Fruit fly (Drosophila melanogaster) whole organism, embryonic: ENCODE results near the gene Gyc89Da.

ENCODE experiments used
- Aef1 ChIP-seq: fragments of 200-800 bp; sonication (Bioruptor generic); IDR thresholded peaks from 3 replicates; pipeline ENCODE4 v1.3.6; 2022; ENCODE audit warnings: missing biosample characterization, missing genetic modification characterization
- Asciz ChIP-seq: fragments of 200-800 bp; sonication (Bioruptor generic); optimal IDR thresholded peaks from 2 replicates; lab custom pipeline; 2017; ENCODE audit warnings: missing biosample characterization, mild to moderate bottlenecking, missing genetic modification characterization, missing genetic modification reagents
- CG10321 ChIP-seq: fragments of 200-800 bp; sonication (Bioruptor generic); IDR thresholded peaks from 2 replicates; pipeline ENCODE4 v1.3.6; 2022; ENCODE audit warnings: missing biosample characterization, missing genetic modification characterization
- CG11398 ChIP-seq: fragments of 200-800 bp; sonication (Bioruptor generic); optimal IDR thresholded peaks from 2 replicates; lab custom pipeline; 2016; ENCODE audit warnings: missing biosample characterization, missing genetic modification characterization
- CG11504 ChIP-seq: fragments of 200-800 bp; sonication (Bioruptor generic); optimal IDR thresholded peaks from 3 replicates; lab custom pipeline; 2019; ENCODE audit warnings: missing biosample characterization, mild to moderate bottlenecking, missing genetic modification characterization, moderate library complexity
- CG11723 ChIP-seq: fragments of 200-800 bp; sonication (Bioruptor generic); optimal IDR thresholded peaks from 2 replicates; lab custom pipeline; 2017; ENCODE audit warnings: missing biosample characterization, mild to moderate bottlenecking, missing genetic modification characterization
- CG12236 ChIP-seq: fragments of 200-800 bp; sonication (Bioruptor generic); optimal IDR thresholded peaks from 2 replicates; lab custom pipeline; 2016; ENCODE audit warnings: missing biosample characterization, missing genetic modification characterization
- CG14965 ChIP-seq: fragments of 200-800 bp; sonication (Bioruptor generic); optimal IDR thresholded peaks from 2 replicates; lab custom pipeline; 2016; ENCODE audit warnings: missing biosample characterization, missing genetic modification characterization, borderline replicate concordance
- CG18764 ChIP-seq: fragments of 200-800 bp; sonication (Bioruptor generic); optimal IDR thresholded peaks from 3 replicates; lab custom pipeline; 2016; ENCODE audit warnings: missing biosample characterization, missing genetic modification characterization
- CG2120 ChIP-seq: fragments of 200-800 bp; sonication (Bioruptor generic); optimal IDR thresholded peaks from 3 replicates; lab custom pipeline; 2016; ENCODE audit warnings: missing biosample characterization, missing genetic modification characterization
- CG32532 ChIP-seq: fragments of 200-800 bp; sonication (Bioruptor generic); IDR thresholded peaks from 2 replicates; pipeline ENCODE4 v1.3.6; 2022; ENCODE audit warnings: missing biosample characterization, missing genetic modification characterization
- CG33557 ChIP-seq: fragments of 200-800 bp; sonication (Bioruptor generic); optimal IDR thresholded peaks from 2 replicates; lab custom pipeline; 2019; ENCODE audit warnings: missing biosample characterization, mild to moderate bottlenecking, missing genetic modification characterization, moderate library complexity
- CG7271 ChIP-seq: fragments of 200-800 bp; sonication (Bioruptor generic); optimal IDR thresholded peaks from 2 replicates; lab custom pipeline; 2018; ENCODE audit warnings: missing biosample characterization, mild to moderate bottlenecking, missing genetic modification characterization, moderate library complexity
- CG7839 ChIP-seq: fragments of 200-800 bp; sonication (Bioruptor generic); optimal IDR thresholded peaks from 3 replicates; lab custom pipeline; 2018; ENCODE audit warnings: missing biosample characterization, mild to moderate bottlenecking, missing genetic modification characterization, moderate library complexity
- CHES-1-like ChIP-seq: fragments of 200-800 bp; sonication (Bioruptor generic); optimal IDR thresholded peaks from 2 replicates; lab custom pipeline; 2016; ENCODE audit warnings: missing biosample characterization, missing genetic modification characterization
- E2f1 ChIP-seq: fragments of 200-800 bp; sonication (Bioruptor generic); IDR thresholded peaks from 2 replicates; pipeline ENCODE4 v1.3.6; 2022; ENCODE audit warnings: missing biosample characterization, missing genetic modification characterization
- HmgZ ChIP-seq: fragments of 200-800 bp; sonication (Bioruptor generic); optimal IDR thresholded peaks from 2 replicates; lab custom pipeline; 2018; ENCODE audit warnings: missing biosample characterization, mild to moderate bottlenecking, missing genetic modification characterization
- Lhr ChIP-seq: fragments of 200-800 bp; sonication (Bioruptor generic); optimal IDR thresholded peaks from 3 replicates; lab custom pipeline; 2017; ENCODE audit warnings: mild to moderate bottlenecking, missing biosample characterization, missing genetic modification reagents, missing genetic modification characterization
- Lpt ChIP-seq: fragments of >200 bp; optimal IDR thresholded peaks from 2 replicates; lab custom pipeline; 2018; ENCODE audit warnings: missing biosample characterization, missing genetic modification characterization
- Max ChIP-seq: fragments of 200-800 bp; sonication (Bioruptor generic); optimal IDR thresholded peaks from 2 replicates; lab custom pipeline; 2016; ENCODE audit warnings: missing biosample characterization, mild to moderate bottlenecking, missing genetic modification characterization
- Med ChIP-seq: fragments of 200-800 bp; sonication (Bioruptor generic); peaks from one replicate; lab custom pipeline; 2016; ENCODE audit warnings: missing biosample characterization, missing genetic modification characterization, mild to moderate bottlenecking, inconsistent platforms, moderate library complexity
- Mes4 ChIP-seq: fragments of 200-800 bp; sonication (Bioruptor generic); optimal IDR thresholded peaks from 2 replicates; lab custom pipeline; 2016; ENCODE audit warnings: missing biosample characterization, missing genetic modification characterization
- Nf-YC ChIP-seq: fragments of 200-800 bp; optimal IDR thresholded peaks from 3 replicates; lab custom pipeline; 2019; ENCODE audit warnings: missing biosample characterization, mild to moderate bottlenecking, missing genetic modification characterization, moderate library complexity
- az2 ChIP-seq: fragments of 200-800 bp; sonication (Bioruptor generic); optimal IDR thresholded peaks from 3 replicates; lab custom pipeline; 2016; ENCODE audit warnings: missing biosample characterization, missing genetic modification characterization
- bbx ChIP-seq: fragments of 200-800 bp; sonication (Bioruptor generic); IDR thresholded peaks from 2 replicates; pipeline ENCODE4 v1.3.6; 2022; ENCODE audit warnings: missing biosample characterization, missing genetic modification characterization; ENCODE audit not compliant: partially characterized antibody
- cad ChIP-seq: fragments of >200 bp; optimal IDR thresholded peaks from 2 replicates; lab custom pipeline; 2017; ENCODE audit warnings: missing biosample characterization, missing genetic modification characterization
- cato ChIP-seq: fragments of 200-800 bp; sonication (Bioruptor generic); optimal IDR thresholded peaks from 2 replicates; lab custom pipeline; 2016; ENCODE audit warnings: missing biosample characterization, missing genetic modification characterization, borderline replicate concordance
- cg ChIP-seq: fragments of 200-800 bp; sonication (Bioruptor generic); optimal IDR thresholded peaks from 3 replicates; lab custom pipeline; 2019; ENCODE audit warnings: missing biosample characterization, mild to moderate bottlenecking, missing genetic modification characterization, moderate library complexity
- chm ChIP-seq: fragments of 200-800 bp; sonication (Bioruptor generic); IDR thresholded peaks from 2 replicates; pipeline ENCODE4 v1.3.6; 2022; ENCODE audit warnings: missing biosample characterization, missing genetic modification characterization
- crc ChIP-seq: fragments of 200-800 bp; sonication (Bioruptor generic); optimal IDR thresholded peaks from 2 replicates; lab custom pipeline; 2016; ENCODE audit warnings: missing biosample characterization, missing genetic modification characterization
- crol ChIP-seq: fragments of 200-800 bp; sonication (Bioruptor generic); IDR thresholded peaks from 2 replicates; pipeline ENCODE4 v1.3.6; 2022; ENCODE audit warnings: missing biosample characterization, missing genetic modification characterization
- eve ChIP-seq, 2 experiments: fragments of >200 bp; optimal IDR thresholded peaks; 2 replicates each; lab custom pipeline; 2017; ENCODE audit warnings: missing biosample characterization in 2 of 2, missing genetic modification characterization in 2 of 2
- ewg ChIP-seq: fragments of 200-800 bp; sonication (Bioruptor generic); optimal IDR thresholded peaks from 3 replicates; lab custom pipeline; 2017; ENCODE audit warnings: mild to moderate bottlenecking, missing biosample characterization, missing genetic modification reagents, missing genetic modification characterization
- fu2 ChIP-seq: fragments of 200-800 bp; sonication (Bioruptor generic); optimal IDR thresholded peaks from 2 replicates; lab custom pipeline; 2016; ENCODE audit warnings: missing biosample characterization, missing genetic modification characterization
- gsb ChIP-seq: fragments of 200-800 bp; sonication (Bioruptor generic); IDR thresholded peaks from 2 replicates; pipeline ENCODE4 v1.3.6; 2022; ENCODE audit warnings: missing biosample characterization, missing genetic modification characterization
- kah ChIP-seq: fragments of 200-800 bp; sonication (Bioruptor generic); optimal IDR thresholded peaks from 2 replicates; lab custom pipeline; 2018; ENCODE audit warnings: missing biosample characterization, mild to moderate bottlenecking, missing genetic modification characterization
- kay ChIP-seq: fragments of 200-800 bp; sonication (Bioruptor generic); optimal IDR thresholded peaks from 2 replicates; lab custom pipeline; 2016; ENCODE audit warnings: missing biosample characterization, missing genetic modification characterization
- knrl ChIP-seq: fragments of 200-800 bp; sonication (Bioruptor generic); IDR thresholded peaks from 3 replicates; pipeline ENCODE4 v1.3.6; 2022; ENCODE audit warnings: missing biosample characterization, missing genetic modification characterization; ENCODE audit not compliant: partially characterized antibody
- lab ChIP-seq: fragments of 200-800 bp; sonication (Bioruptor generic); optimal IDR thresholded peaks from 3 replicates; lab custom pipeline; 2017; ENCODE audit warnings: missing biosample characterization, missing genetic modification characterization, mild to moderate bottlenecking, moderate library complexity, missing genetic modification reagents
- lov ChIP-seq, 2 experiments: fragments of 200-800 bp in 1 of 2; fragments of >200 bp in 1 of 2; sonication (Bioruptor generic) in 1 of 2; IDR thresholded peaks in 1 of 2; optimal IDR thresholded peaks in 1 of 2; 2 replicates in 1 of 2; 3 replicates in 1 of 2; pipeline versions ENCODE4 v1.3.6 to Lab custom; 2017 to 2022; ENCODE audit warnings: missing biosample characterization in 1 of 2, missing genetic modification characterization in 1 of 2
- nmo ChIP-seq: fragments of 200-800 bp; sonication (Bioruptor generic); optimal IDR thresholded peaks from 2 replicates; lab custom pipeline; 2018; ENCODE audit warnings: missing biosample characterization, mild to moderate bottlenecking, missing genetic modification characterization, moderate library complexity
- pfk ChIP-seq: fragments of 200-800 bp; sonication (Bioruptor generic); optimal IDR thresholded peaks from 2 replicates; lab custom pipeline; 2018; ENCODE audit warnings: missing biosample characterization, mild to moderate bottlenecking, missing genetic modification characterization, moderate library complexity
- pzg ChIP-seq: fragments of 200-800 bp; sonication (Bioruptor generic); optimal IDR thresholded peaks from 3 replicates; lab custom pipeline; 2018; ENCODE audit warnings: missing biosample characterization, mild to moderate bottlenecking, missing genetic modification characterization, moderate library complexity
- row ChIP-seq: fragments of 200-800 bp; sonication (Bioruptor generic); IDR thresholded peaks from 3 replicates; pipeline ENCODE4 v1.3.6; 2022; ENCODE audit warnings: missing biosample characterization, missing genetic modification characterization
- run ChIP-seq: fragments of 200-800 bp; sonication (Bioruptor generic); optimal IDR thresholded peaks from 3 replicates; lab custom pipeline; 2018; ENCODE audit warnings: missing biosample characterization, mild to moderate bottlenecking, missing genetic modification characterization
- schlank ChIP-seq: fragments of 200-800 bp; sonication (Bioruptor generic); optimal IDR thresholded peaks from 2 replicates; lab custom pipeline; 2018; ENCODE audit warnings: missing biosample characterization, mild to moderate bottlenecking, missing genetic modification characterization
- sens ChIP-seq: fragments of 200-800 bp; sonication (Bioruptor generic); peaks from one replicate; lab custom pipeline; 2016; ENCODE audit warnings: missing biosample characterization, missing genetic modification characterization
- slp2 ChIP-seq: fragments of 200-800 bp; sonication (Bioruptor generic); optimal IDR thresholded peaks from 2 replicates; lab custom pipeline; 2016; ENCODE audit warnings: missing biosample characterization, missing genetic modification characterization
- ssp ChIP-seq: fragments of 200-800 bp; sonication (Bioruptor generic); IDR thresholded peaks from 2 replicates; pipeline ENCODE4 v1.3.6; 2022; ENCODE audit warnings: missing biosample characterization, missing genetic modification characterization
- stc ChIP-seq: fragments of 200-800 bp; sonication (Bioruptor generic); IDR thresholded peaks from 2 replicates; pipeline ENCODE4 v1.3.6; 2022; ENCODE audit warnings: missing biosample characterization, missing genetic modification characterization
- zen2 ChIP-seq: fragments of 200-800 bp; sonication (Bioruptor generic); IDR thresholded peaks from 3 replicates; pipeline ENCODE4 v1.3.6; 2022; ENCODE audit warnings: missing biosample characterization, missing genetic modification characterization; ENCODE audit not compliant: partially characterized antibody

The Gyc89Da gene

DNA sequence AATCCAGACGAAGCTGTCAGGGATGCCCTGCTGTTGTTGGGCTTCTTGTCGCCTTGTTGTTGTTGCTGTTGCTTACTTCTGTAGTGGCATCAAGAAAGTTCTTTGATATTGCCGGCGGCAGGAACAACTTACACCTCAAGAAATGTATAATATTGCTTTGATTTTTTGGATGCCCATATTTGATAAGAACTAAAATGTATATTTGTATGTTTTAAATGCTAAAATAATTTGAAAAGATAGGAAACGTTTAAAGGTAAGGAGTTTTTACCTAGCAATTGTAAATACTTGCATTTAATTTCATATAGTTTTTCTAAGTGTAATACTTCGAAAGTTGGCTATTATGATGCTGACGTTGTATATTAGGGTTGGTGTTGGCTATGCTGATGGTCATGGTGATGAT lies 37.7 kb downstream of the Gyc89Da start (continued):
- TF ChIP-seq ewg (GFP tag; lab: Kevin White, UChicago) (no peak), pfk (no peak), cad (GFP tag; lab: Kevin White, UChicago) (no peak), lab (GFP tag; lab: Kevin White, UChicago) (peak; percentile 56), row (GFP tag; lab: Robert Waterston, UW) (peak; percentile 54; the same call in 2 of the 3 replicates), gsb (GFP tag; lab: Robert Waterston, UW) (no peak), eve (GFP tag; optimal IDR thresholded peaks at IDR 0.05; lab: Kevin White, UChicago) (peak in 1 of 2 experiments; percentile 67), CHES-1-like (GFP tag; lab: Kevin White, UChicago) (no peak), run (no peak), Asciz (GFP tag; lab: Kevin White, UChicago) (peak; percentile 24), Aef1 (no peak), kay (GFP tag; lab: Kevin White, UChicago) (no peak), chm (no peak), ssp (GFP tag; lab: Robert Waterston, UW) (no peak), bbx (GFP tag; lab: Robert Waterston, UW) (no peak), zen2 (GFP tag; lab: Robert Waterston, UW) (no peak), CG11504 (tag; lab: Kevin White, UChicago) (peak; percentile 75), Nf-YC (tag; lab: Kevin White, UChicago) (no peak), CG2120 (peak; percentile 20), Lhr (GFP tag; lab: Kevin White, UChicago) (no peak), Med (GFP tag; lab: Kevin White, UChicago) (peak; percentile 54), az2 (GFP tag; lab: Kevin White, UChicago) (no peak), Max (GFP tag; lab: Kevin White, UChicago) (no peak), HmgZ (tag; lab: Kevin White, UChicago) (no peak), knrl (GFP tag; lab: Robert Waterston, UW) (no peak), CG12236 (GFP tag; lab: Kevin White, UChicago) (no peak), Lpt (GFP tag; lab: Kevin White, UChicago) (no peak), cg (GFP tag; lab: Kevin White, UChicago) (no peak), crc (GFP tag; lab: Kevin White, UChicago) (no peak), CG33557 (GFP tag; lab: Kevin White, UChicago) (no peak), Mes4 (GFP tag; lab: Kevin White, UChicago) (no peak), CG7839 (tag; lab: Kevin White, UChicago) (peak; percentile 60), fu2 (GFP tag; lab: Kevin White, UChicago) (no peak), CG11723 (no peak), CG11398 (GFP tag; lab: Kevin White, UChicago) (no peak), kah (GFP tag; lab: Kevin White, UChicago) (no peak), schlank (no peak), CG7271 (no peak), CG14965 (GFP tag; lab: Kevin White, UChicago) (no peak), CG10321 (GFP tag; lab: Robert Waterston, UW) (no peak), sens (peak; percentile 82), pzg (no peak), E2f1 (no peak), stc (no peak), CG32532 (GFP tag; lab: Robert Waterston, UW) (no peak), lov (optimal IDR thresholded peaks at IDR 0.05; lab: Kevin White, UChicago) (no peak), lov (GFP tag; IDR thresholded peaks at IDR 0.05; lab: Robert Waterston, UW) (no peak), slp2 (no peak), crol (GFP tag; lab: Robert Waterston, UW) (no peak), nmo (GFP tag; lab: Kevin White, UChicago) (peak; percentile 41), CG18764 (GFP tag; lab: Kevin White, UChicago) (no peak), cato (GFP tag; lab: Kevin White, UChicago) (no peak)
